Worm (Caenorhabditis elegans) whole organism, late embryonic: ENCODE results near the gene argn-1.
A peak's percentile ranks its signal among the peaks of the same experiment; 100 is the strongest.

Experiments
- C08G9.2 ChIP-seq: sonication (generic microtip); optimal IDR thresholded peaks from 2 replicates; lab custom pipeline; 2016; ENCODE audit warnings: mild to moderate bottlenecking, missing genetic modification characterization, moderate library complexity, missing compliant biosample characterization
- F13H6.1 ChIP-seq: sonication (generic microtip); optimal IDR thresholded peaks from 2 replicates; lab custom pipeline; 2016; ENCODE audit warnings: missing genetic modification characterization, missing compliant biosample characterization
- T23F11.4 ChIP-seq: fragments of 200-800 bp; sonication (Bioruptor generic); optimal IDR thresholded peaks from 2 replicates; lab custom pipeline; 2018; ENCODE audit warnings: mild to moderate bottlenecking, missing genetic modification characterization, missing compliant biosample characterization
- ceh-14 ChIP-seq: sonication (generic microtip); optimal IDR thresholded peaks from 2 replicates; lab custom pipeline; 2016; ENCODE audit warnings: missing genotype, missing genetic modification characterization, missing compliant biosample characterization
- ceh-18 ChIP-seq: sonication (generic microtip); optimal IDR thresholded peaks from 2 replicates; lab custom pipeline; 2016; ENCODE audit warnings: missing genetic modification characterization, missing compliant biosample characterization
- ceh-19 ChIP-seq: fragments of 200-800 bp; sonication (Bioruptor generic); optimal IDR thresholded peaks from 2 replicates; lab custom pipeline; 2018; ENCODE audit warnings: mild to moderate bottlenecking, missing genetic modification characterization, missing compliant biosample characterization
- ceh-2 ChIP-seq: sonication (generic microtip); optimal IDR thresholded peaks from 2 replicates; lab custom pipeline; 2016; ENCODE audit warnings: missing genotype, missing genetic modification characterization, missing compliant biosample characterization
- ceh-22 ChIP-seq: sonication (generic microtip); optimal IDR thresholded peaks from 2 replicates; lab custom pipeline; 2017; ENCODE audit warnings: missing biosample characterization, missing genetic modification characterization
- ceh-24 ChIP-seq: sonication (generic microtip); optimal IDR thresholded peaks from 2 replicates; lab custom pipeline; 2016; ENCODE audit warnings: mild to moderate bottlenecking, missing genetic modification characterization, missing compliant biosample characterization
- ceh-30 ChIP-seq: fragments of 150-350 bp; optimal IDR thresholded peaks from 2 replicates; lab custom pipeline; 2014; ENCODE audit warnings: missing biosample characterization, missing genetic modification characterization
- ceh-31 ChIP-seq: sonication (generic microtip); optimal IDR thresholded peaks from 2 replicates; lab custom pipeline; 2016; ENCODE audit warnings: missing genetic modification characterization, missing compliant biosample characterization
- ceh-34 ChIP-seq: sonication (generic microtip); optimal IDR thresholded peaks from 2 replicates; lab custom pipeline; 2016; ENCODE audit warnings: mild to moderate bottlenecking, missing genetic modification characterization, missing compliant biosample characterization
- ceh-48 ChIP-seq: sonication (generic microtip); optimal IDR thresholded peaks from 2 replicates; lab custom pipeline; 2016; ENCODE audit warnings: missing genetic modification characterization, inconsistent platforms, missing compliant biosample characterization
- che-1 ChIP-seq: sonication (generic microtip); optimal IDR thresholded peaks from 2 replicates; lab custom pipeline; 2016; ENCODE audit warnings: mild to moderate bottlenecking, missing genetic modification characterization, missing compliant biosample characterization
- dmd-4 ChIP-seq: sonication (generic microtip); optimal IDR thresholded peaks from 2 replicates; lab custom pipeline; 2016; ENCODE audit warnings: borderline replicate concordance, missing genetic modification characterization, missing compliant biosample characterization
- dve-1 ChIP-seq: sonication (generic microtip); optimal IDR thresholded peaks from 2 replicates; lab custom pipeline; 2017; ENCODE audit warnings: antibody characterized with exemption, mild to moderate bottlenecking, missing genetic modification characterization, missing compliant biosample characterization
- elt-2 ChIP-seq: sonication (generic microtip); optimal IDR thresholded peaks from 2 replicates; lab custom pipeline; 2016; ENCODE audit warnings: missing genetic modification reagents, missing genetic modification characterization, missing compliant biosample characterization
- elt-4 ChIP-seq: sonication (generic microtip); optimal IDR thresholded peaks from 2 replicates; lab custom pipeline; 2016; ENCODE audit warnings: missing genetic modification characterization, missing compliant biosample characterization
- fkh-10 ChIP-seq: fragments of 150-350 bp; optimal IDR thresholded peaks from 2 replicates; lab custom pipeline; 2014; ENCODE audit warnings: missing biosample characterization, missing genetic modification reagents, missing genetic modification characterization
- fkh-6 ChIP-seq: sonication (generic microtip); optimal IDR thresholded peaks from 2 replicates; lab custom pipeline; 2016; ENCODE audit warnings: missing genetic modification characterization, missing compliant biosample characterization
- hlh-15 ChIP-seq: sonication (generic microtip); optimal IDR thresholded peaks from 2 replicates; lab custom pipeline; 2016; ENCODE audit warnings: missing genetic modification characterization, missing compliant biosample characterization
- hlh-30 ChIP-seq: sonication (generic microtip); optimal IDR thresholded peaks from 2 replicates; lab custom pipeline; 2017; ENCODE audit warnings: antibody characterized with exemption, missing genetic modification characterization, missing compliant biosample characterization; ENCODE audit not compliant: insufficient read depth
- hlh-6 ChIP-seq: sonication (generic microtip); optimal IDR thresholded peaks from 2 replicates; lab custom pipeline; 2016; ENCODE audit warnings: missing genotype, missing genetic modification characterization, missing compliant biosample characterization
- nfya-1 ChIP-seq: sonication (generic microtip); optimal IDR thresholded peaks from 2 replicates; lab custom pipeline; 2017; ENCODE audit warnings: missing genetic modification characterization, mild to moderate bottlenecking, missing compliant biosample characterization, antibody characterized with exemption, moderate library complexity
- npax-4 ChIP-seq: sonication (generic microtip); optimal IDR thresholded peaks from 2 replicates; lab custom pipeline; 2016; ENCODE audit warnings: missing genetic modification characterization, missing compliant biosample characterization
- pag-3 ChIP-seq: sonication (generic microtip); optimal IDR thresholded peaks from 2 replicates; lab custom pipeline; 2016; ENCODE audit warnings: missing compliant biosample characterization, missing genetic modification characterization, borderline replicate concordance
- pros-1 ChIP-seq: fragments of 150-350 bp; optimal IDR thresholded peaks from 2 replicates; lab custom pipeline; 2014; ENCODE audit warnings: missing biosample characterization, missing genetic modification reagents, missing genetic modification characterization
- rnt-1 ChIP-seq: sonication (generic microtip); optimal IDR thresholded peaks from 2 replicates; lab custom pipeline; 2016; ENCODE audit warnings: missing genetic modification characterization, missing compliant biosample characterization
- sox-2 ChIP-seq: fragments of 200-800 bp; sonication (Bioruptor generic); IDR thresholded peaks from 2 replicates; pipeline ENCODE4 v1.3.6; 2022; ENCODE audit warnings: missing genetic modification reagents, missing genetic modification characterization, missing compliant biosample characterization
- sox-4 ChIP-seq: sonication (generic microtip); optimal IDR thresholded peaks from 2 replicates; lab custom pipeline; 2017; ENCODE audit warnings: mild to moderate bottlenecking, missing genetic modification characterization, inconsistent platforms, missing compliant biosample characterization
- syd-9 ChIP-seq: sonication (generic microtip); optimal IDR thresholded peaks from 2 replicates; lab custom pipeline; 2016; ENCODE audit warnings: mild to moderate bottlenecking, missing genetic modification characterization, moderate library complexity, missing compliant biosample characterization
- unc-42 ChIP-seq: sonication (generic microtip); optimal IDR thresholded peaks from 2 replicates; lab custom pipeline; 2016; ENCODE audit warnings: missing genotype, missing genetic modification characterization, missing compliant biosample characterization
- ztf-16 ChIP-seq: sonication (generic microtip); optimal IDR thresholded peaks from 2 replicates; lab custom pipeline; 2017; ENCODE audit warnings: missing genetic modification characterization, missing compliant biosample characterization

argn-1 gene

ce11 chrX:5645606-5646005, 15.8 kb downstream of the argn-1 start:
- no peak for TF ChIP-seq pag-3 (tag; lab: Kevin White, UChicago)
- TF ChIP-seq elt-2 = peak; percentile 15

DNA sequence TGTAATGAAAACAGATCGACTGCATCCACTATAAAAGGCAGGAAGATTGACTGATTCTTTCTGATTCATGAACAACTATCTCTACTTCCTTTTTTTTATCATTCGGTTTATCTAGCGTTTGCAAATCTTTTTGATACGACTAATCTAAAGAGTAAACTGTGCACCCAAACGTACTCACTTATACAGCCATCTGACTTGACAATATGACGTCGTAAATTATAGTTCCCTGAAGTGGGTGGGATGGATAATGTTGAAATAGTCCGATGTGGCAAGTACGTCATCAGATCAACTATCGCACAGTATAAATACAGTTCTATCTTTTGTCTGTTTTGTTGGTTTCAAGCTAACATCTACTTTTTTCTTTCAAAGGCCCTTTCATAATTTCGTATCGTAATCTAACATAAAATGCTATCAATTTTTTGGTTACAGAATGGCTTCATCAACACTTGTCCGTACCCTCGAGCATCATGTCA, 17.2 kb downstream of the argn-1 start, which contains the start of gene T22B7.3:
Gene T22B7.3 (plus strand): TSS at position 423 of the 473 bp plus-strand sequence.
- no peak for TF ChIP-seq ceh-24

- TF ChIP-seq ceh-34 (no peak), dve-1 (tag; lab: Kevin White, UChicago) (no peak), ceh-14 (tag; lab: Kevin White, UChicago) (no peak), ceh-18 (no peak), sox-2 (no peak), fkh-6 (tag; lab: Kevin White, UChicago) (no peak), elt-2 (no peak), hlh-6 (tag; lab: Kevin White, UChicago) (no peak), ceh-22 (no peak), ztf-16 (tag; lab: Kevin White, UChicago) (no peak), fkh-10 (GFP tag; lab: Kevin White, UChicago) (no peak), C08G9.2 (tag; lab: Kevin White, UChicago) (no peak), elt-4 (tag; lab: Kevin White, UChicago) (no peak), hlh-30 (no peak), dmd-4 (tag; lab: Kevin White, UChicago) (no peak), rnt-1 (tag; lab: Kevin White, UChicago) (no peak)
- TF ChIP-seq, all 69 proteins: peak for 0
Observed at ce11 chrX:5647884-5648283, 18.1 kb downstream of the argn-1 start, which contains the start of gene srv-7. TSS of gene srv-7 (minus strand) at chrX:5647984.

- TF ChIP-seq elt-4 (tag; lab: Kevin White, UChicago) (no peak), ceh-30 (tag; lab: Kevin White, UChicago) (no peak), C08G9.2 (tag; lab: Kevin White, UChicago) (no peak), npax-4 (no peak), sox-4 (tag; lab: Kevin White, UChicago) (no peak), nfya-1 (tag; lab: Kevin White, UChicago) (no peak), hlh-15 (tag; lab: Kevin White, UChicago) (no peak), ceh-31 (tag; lab: Kevin White, UChicago) (no peak), dve-1 (tag; lab: Kevin White, UChicago) (no peak), F13H6.1 (tag; lab: Kevin White, UChicago) (no peak), ceh-18 (no peak), che-1 (tag; lab: Kevin White, UChicago) (no peak), ceh-24 (no peak), T23F11.4 (GFP tag; lab: Kevin White, UChicago) (no peak), ceh-19 (no peak), syd-9 (tag; lab: Kevin White, UChicago) (no peak), pros-1 (tag; lab: Kevin White, UChicago) (no peak), ceh-48 (tag; lab: Kevin White, UChicago) (no peak), unc-42 (tag; lab: Kevin White, UChicago) (no peak), hlh-6 (tag; lab: Kevin White, UChicago) (no peak)
Observed at ce11 chrX:5653813-5654212, 24.0 kb downstream of the argn-1 start, which contains the start of gene T22B7.7. TSS of gene T22B7.7 (minus strand) at chrX:5654074.

- TF ChIP-seq unc-42 (tag; lab: Kevin White, UChicago) = peak; percentile 2
- no peak for TF ChIP-seq ceh-2
Observed at ce11 chrX:5655601-5656000, 25.8 kb downstream of the argn-1 start.
